Fruit fly (Drosophila melanogaster) whole organism, embryonic: ENCODE results near the gene L2HGDH.

ENCODE experiments used
- Antp ChIP-seq: fragments of 200-800 bp; sonication (Bioruptor generic); optimal IDR thresholded peaks from 3 replicates; lab custom pipeline; 2016; ENCODE audit warnings: missing biosample characterization, missing genetic modification characterization
- Asciz ChIP-seq: fragments of 200-800 bp; sonication (Bioruptor generic); optimal IDR thresholded peaks from 2 replicates; lab custom pipeline; 2017; ENCODE audit warnings: missing biosample characterization, mild to moderate bottlenecking, missing genetic modification characterization, missing genetic modification reagents
- Awh ChIP-seq: fragments of 200-800 bp; sonication (Bioruptor generic); IDR thresholded peaks from 2 replicates; pipeline ENCODE4, ENCODE4 v1.3.6; 2022; ENCODE audit warnings: missing biosample characterization, missing genetic modification characterization
- CG10565 ChIP-seq: fragments of 200-800 bp; sonication (Bioruptor generic); optimal IDR thresholded peaks from 3 replicates; lab custom pipeline; 2016; ENCODE audit warnings: missing biosample characterization, mild to moderate bottlenecking, missing genetic modification characterization
- CG13287 ChIP-seq: fragments of 200-800 bp; sonication (Bioruptor generic); IDR thresholded peaks from 2 replicates; pipeline ENCODE4 v1.3.6; 2022; ENCODE audit warnings: missing biosample characterization, missing genetic modification characterization; ENCODE audit not compliant: partially characterized antibody
- CG13296 ChIP-seq: fragments of 200-800 bp; sonication (Bioruptor generic); optimal IDR thresholded peaks from 3 replicates; lab custom pipeline; 2018; ENCODE audit warnings: missing biosample characterization, mild to moderate bottlenecking, missing genetic modification characterization
- CG14014 ChIP-seq: fragments of 200-800 bp; sonication (Bioruptor generic); IDR thresholded peaks from 2 replicates; pipeline ENCODE4 v1.3.6; 2022; ENCODE audit warnings: missing biosample characterization, missing genetic modification characterization
- CG14860 ChIP-seq: fragments of 200-800 bp; sonication (Bioruptor generic); IDR thresholded peaks from 3 replicates; pipeline ENCODE4 v1.3.6; 2022; ENCODE audit warnings: missing biosample characterization, missing genetic modification characterization; ENCODE audit not compliant: partially characterized antibody
- CG15269 ChIP-seq: fragments of 200-800 bp; sonication (Bioruptor generic); optimal IDR thresholded peaks from 2 replicates; lab custom pipeline; 2018; ENCODE audit warnings: missing biosample characterization, mild to moderate bottlenecking, missing genetic modification characterization, moderate library complexity
- CG17328 ChIP-seq: fragments of 200-800 bp; sonication (Bioruptor generic); IDR thresholded peaks from 2 replicates; pipeline ENCODE4 v1.3.6; 2022; ENCODE audit warnings: missing biosample characterization, missing genetic modification characterization
- CG18599 ChIP-seq: fragments of 200-800 bp; sonication (Bioruptor generic); optimal IDR thresholded peaks from 3 replicates; lab custom pipeline; 2017; ENCODE audit warnings: missing biosample characterization, missing genetic modification characterization, mild to moderate bottlenecking, moderate library complexity, missing genetic modification reagents
- CG2202 ChIP-seq: fragments of 200-800 bp; sonication (Bioruptor generic); optimal IDR thresholded peaks from 2 replicates; lab custom pipeline; 2018; ENCODE audit warnings: missing biosample characterization, mild to moderate bottlenecking, missing genetic modification characterization
- CG3281 ChIP-seq: fragments of 200-800 bp; sonication (Bioruptor generic); optimal IDR thresholded peaks from 3 replicates; lab custom pipeline; 2017; ENCODE audit warnings: missing biosample characterization, mild to moderate bottlenecking, missing genetic modification characterization
- CG34376 ChIP-seq: fragments of 200-800 bp; sonication (Bioruptor generic); optimal IDR thresholded peaks from 2 replicates; lab custom pipeline; 2018; ENCODE audit warnings: missing biosample characterization, mild to moderate bottlenecking, missing genetic modification characterization
- CG4282 ChIP-seq: fragments of 200-800 bp; sonication (Bioruptor generic); optimal IDR thresholded peaks from 2 replicates; lab custom pipeline; 2016; ENCODE audit warnings: missing biosample characterization, missing genetic modification characterization
- CG4617 ChIP-seq: fragments of 200-800 bp; sonication (Bioruptor generic); optimal IDR thresholded peaks from 3 replicates; lab custom pipeline; 2016; ENCODE audit warnings: missing biosample characterization, missing genetic modification characterization, borderline replicate concordance
- CG5180 ChIP-seq: fragments of 200-800 bp; sonication (Bioruptor generic); optimal IDR thresholded peaks from 3 replicates; lab custom pipeline; 2017; ENCODE audit warnings: missing biosample characterization, missing genetic modification characterization, mild to moderate bottlenecking, moderate library complexity, missing genetic modification reagents
- CG7987 ChIP-seq: fragments of 200-800 bp; sonication (Bioruptor generic); optimal IDR thresholded peaks from 2 replicates; lab custom pipeline; 2018; ENCODE audit warnings: missing biosample characterization, mild to moderate bottlenecking, missing genetic modification characterization, moderate library complexity
- CG8359 ChIP-seq: fragments of 200-800 bp; sonication (Bioruptor generic); optimal IDR thresholded peaks from 2 replicates; lab custom pipeline; 2017; ENCODE audit warnings: missing biosample characterization, mild to moderate bottlenecking, missing genetic modification characterization, borderline replicate concordance
- CG8478 ChIP-seq: fragments of >200 bp; optimal IDR thresholded peaks from 2 replicates; lab custom pipeline; 2018
- CG9609 ChIP-seq: fragments of 200-800 bp; sonication (Bioruptor generic); optimal IDR thresholded peaks from 3 replicates; lab custom pipeline; 2016; ENCODE audit warnings: missing biosample characterization, missing genetic modification characterization
- CG9727 ChIP-seq: fragments of 200-800 bp; sonication (Bioruptor generic); optimal IDR thresholded peaks from 3 replicates; lab custom pipeline; 2017; ENCODE audit warnings: missing biosample characterization, mild to moderate bottlenecking, missing genetic modification characterization
- D19B ChIP-seq: fragments of 200-800 bp; sonication (Bioruptor generic); optimal IDR thresholded peaks from 2 replicates; lab custom pipeline; 2017; ENCODE audit warnings: missing biosample characterization, mild to moderate bottlenecking, missing genetic modification characterization
- ERR ChIP-seq: fragments of 200-800 bp; sonication (Bioruptor generic); optimal IDR thresholded peaks from 2 replicates; lab custom pipeline; 2016; ENCODE audit warnings: missing biosample characterization, missing genetic modification characterization
- Ets97D ChIP-seq: fragments of 200-800 bp; sonication (Bioruptor generic); optimal IDR thresholded peaks from 3 replicates; lab custom pipeline; 2016; ENCODE audit warnings: missing biosample characterization, missing genetic modification characterization
- Hand ChIP-seq: fragments of 200-800 bp; sonication (Bioruptor generic); optimal IDR thresholded peaks from 2 replicates; lab custom pipeline; 2017; ENCODE audit warnings: mild to moderate bottlenecking, missing biosample characterization, missing genetic modification reagents, missing genetic modification characterization
- Hmr ChIP-seq: fragments of 200-800 bp; sonication (Bioruptor generic); optimal IDR thresholded peaks from 3 replicates; lab custom pipeline; 2017; ENCODE audit warnings: mild to moderate bottlenecking, missing biosample characterization, missing genetic modification reagents, missing genetic modification characterization
- NC2β ChIP-seq: fragments of 200-800 bp; sonication (Bioruptor generic); optimal IDR thresholded peaks from 2 replicates; lab custom pipeline; 2016; ENCODE audit warnings: missing biosample characterization, missing genetic modification characterization
- Nf-YB ChIP-seq: fragments of 200-800 bp; sonication (Bioruptor generic); optimal IDR thresholded peaks from 3 replicates; lab custom pipeline; 2019; ENCODE audit warnings: missing biosample characterization, mild to moderate bottlenecking, missing genetic modification characterization, moderate library complexity
- Side ChIP-seq: fragments of 200-800 bp; sonication (Bioruptor generic); optimal IDR thresholded peaks from 2 replicates; lab custom pipeline; 2016; ENCODE audit warnings: missing biosample characterization, missing genetic modification characterization
- Sox102F ChIP-seq: fragments of 200-800 bp; sonication (Bioruptor generic); optimal IDR thresholded peaks from 2 replicates; lab custom pipeline; 2018; ENCODE audit warnings: missing biosample characterization, mild to moderate bottlenecking, missing genetic modification characterization, moderate library complexity
- ab ChIP-seq: fragments of 200-800 bp; sonication (Bioruptor generic); optimal IDR thresholded peaks from 2 replicates; lab custom pipeline; 2016; ENCODE audit warnings: missing biosample characterization, missing genetic modification characterization
- ase ChIP-seq: fragments of 200-800 bp; sonication (Bioruptor generic); IDR thresholded peaks from 3 replicates; pipeline ENCODE4 v1.3.6; 2022; ENCODE audit warnings: missing biosample characterization, missing genetic modification characterization
- bbx ChIP-seq: fragments of 200-800 bp; sonication (Bioruptor generic); IDR thresholded peaks from 2 replicates; pipeline ENCODE4 v1.3.6; 2022; ENCODE audit warnings: missing biosample characterization, missing genetic modification characterization; ENCODE audit not compliant: partially characterized antibody
- crc ChIP-seq: fragments of 200-800 bp; sonication (Bioruptor generic); optimal IDR thresholded peaks from 2 replicates; lab custom pipeline; 2016; ENCODE audit warnings: missing biosample characterization, missing genetic modification characterization
- dpn ChIP-seq, 2 experiments: fragments of 200-800 bp; sonication (Bioruptor generic); optimal IDR thresholded peaks; 3 replicates each; lab custom pipeline; 2016; ENCODE audit warnings: missing biosample characterization in 2 of 2, missing genetic modification characterization in 2 of 2
- fd102C ChIP-seq: fragments of 200-800 bp; sonication (Bioruptor generic); optimal IDR thresholded peaks from 2 replicates; lab custom pipeline; 2018; ENCODE audit warnings: missing biosample characterization, mild to moderate bottlenecking, missing genetic modification characterization, moderate library complexity
- gcm ChIP-seq: fragments of 200-800 bp; sonication (Bioruptor generic); optimal IDR thresholded peaks from 2 replicates; lab custom pipeline; 2019; ENCODE audit warnings: missing biosample characterization, mild to moderate bottlenecking, missing genetic modification characterization, moderate library complexity
- gcm2 ChIP-seq: fragments of 200-800 bp; sonication (Bioruptor generic); optimal IDR thresholded peaks from 2 replicates; lab custom pipeline; 2016; ENCODE audit warnings: missing biosample characterization, missing genetic modification characterization
- inv ChIP-seq: fragments of 200-800 bp; sonication (Bioruptor generic); IDR thresholded peaks from 2 replicates; pipeline ENCODE4 v1.3.6; 2022; ENCODE audit warnings: missing biosample characterization, missing genetic modification characterization; ENCODE audit not compliant: partially characterized antibody
- lilli ChIP-seq: fragments of 200-800 bp; sonication (Bioruptor generic); optimal IDR thresholded peaks from 3 replicates; lab custom pipeline; 2016; ENCODE audit warnings: missing biosample characterization, missing genetic modification characterization
- mirr ChIP-seq: fragments of 200-800 bp; sonication (Bioruptor generic); optimal IDR thresholded peaks from 3 replicates; lab custom pipeline; 2018; ENCODE audit warnings: missing biosample characterization, mild to moderate bottlenecking, missing genetic modification characterization
- mld ChIP-seq: fragments of 200-800 bp; sonication (Bioruptor generic); IDR thresholded peaks from 3 replicates; pipeline ENCODE4 v1.3.6; 2022; ENCODE audit warnings: missing biosample characterization, missing genetic modification characterization; ENCODE audit not compliant: partially characterized antibody
- pho ChIP-seq: fragments of 200-800 bp; sonication (Bioruptor generic); optimal IDR thresholded peaks from 2 replicates; lab custom pipeline; 2016; ENCODE audit warnings: missing biosample characterization, missing genetic modification characterization
- ranshi ChIP-seq: fragments of 200-800 bp; sonication (Bioruptor generic); IDR thresholded peaks from 2 replicates; pipeline ENCODE4 v1.3.6; 2022; ENCODE audit warnings: missing biosample characterization, missing genetic modification characterization
- tll ChIP-seq, 2 experiments: fragments of 200-800 bp in 1 of 2; fragments of >200 bp in 1 of 2; sonication (Bioruptor generic) in 1 of 2; optimal IDR thresholded peaks; 2 replicates each; lab custom pipeline; 2017 to 2019; ENCODE audit warnings: missing biosample characterization in 2 of 2, missing genetic modification characterization in 2 of 2, mild to moderate bottlenecking in 1 of 2, moderate library complexity in 1 of 2
- trem ChIP-seq: fragments of 200-800 bp; optimal IDR thresholded peaks from 3 replicates; lab custom pipeline; 2019; ENCODE audit warnings: missing biosample characterization, mild to moderate bottlenecking, missing genetic modification characterization, moderate library complexity
- vnd ChIP-seq: fragments of 200-800 bp; sonication (Bioruptor generic); IDR thresholded peaks from 3 replicates; pipeline ENCODE4 v1.3.6; 2022; ENCODE audit warnings: missing biosample characterization, missing genetic modification characterization; ENCODE audit not compliant: partially characterized antibody

Gene L2HGDH

DNA sequence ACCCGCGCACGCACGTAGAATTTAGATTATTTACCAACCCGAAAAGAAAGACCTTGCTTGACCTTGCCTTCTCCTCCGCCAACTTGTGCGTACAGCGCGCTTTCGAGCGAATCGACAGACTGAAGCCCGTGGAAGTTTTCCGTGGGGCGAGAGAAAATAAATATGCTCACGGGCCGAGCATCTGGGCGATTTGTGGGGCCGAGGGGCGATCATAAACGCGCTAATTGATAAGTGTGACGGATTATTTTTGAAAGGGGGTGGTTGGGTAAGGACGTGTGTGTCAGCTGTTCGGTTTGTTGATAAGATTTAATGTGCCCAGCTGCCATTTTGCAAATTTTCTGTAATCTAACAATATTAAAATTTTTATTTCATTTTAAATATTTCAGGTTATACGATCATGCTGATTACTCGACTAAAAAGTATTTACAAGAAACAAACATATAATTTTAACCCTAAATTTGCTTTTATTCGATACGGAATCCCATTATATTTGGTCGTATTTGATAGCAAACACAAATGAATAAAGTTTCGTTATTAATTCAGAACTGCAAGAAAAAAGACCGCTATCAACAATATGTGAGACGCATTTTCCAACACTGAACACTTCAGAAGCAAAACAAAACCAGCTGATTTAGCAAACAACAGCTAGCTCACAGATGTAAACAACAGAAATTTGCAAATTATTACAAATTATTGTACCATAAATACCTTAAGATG is at the start of gene L2HGDH, which contains the start of gene CG10431 (continued):
- TF ChIP-seq Hmr (GFP tag; lab: Kevin White, UChicago) (peak; percentile 75), Side (GFP tag; lab: Kevin White, UChicago) (peak; percentile 7), CG13287 (GFP tag; lab: Robert Waterston, UW) (peak; percentile 34; the same call in 1 of the 2 replicates), CG17328 (GFP tag; lab: Robert Waterston, UW) (no peak), CG10565 (GFP tag; lab: Kevin White, UChicago) (no peak), CG14014 (GFP tag; lab: Robert Waterston, UW) (no peak; the same call in 1 of the 2 replicates), Ets97D (GFP tag; lab: Kevin White, UChicago) (peak; percentile 41), pho (GFP tag; lab: Kevin White, UChicago) (peak; percentile 10), CG18599 (peak; percentile 76), CG3281 (GFP tag; lab: Kevin White, UChicago) (peak; percentile 57), Asciz (GFP tag; lab: Kevin White, UChicago) (peak; percentile 20), ranshi (GFP tag; lab: Robert Waterston, UW) (no peak; the same call in 1 of the 2 replicates), bbx (GFP tag; lab: Robert Waterston, UW) (peak; percentile 36; the same call in 1 of the 2 replicates), CG2202 (peak; percentile 4), ERR (peak; percentile 99), CG15269 (tag; lab: Kevin White, UChicago) (peak; percentile 62), inv (GFP tag; lab: Robert Waterston, UW) (no peak), CG13296 (GFP tag; lab: Kevin White, UChicago) (peak; percentile 73), ab (GFP tag; lab: Kevin White, UChicago) (no peak), CG9609 (GFP tag; lab: Kevin White, UChicago) (no peak), CG9727 (GFP tag; lab: Kevin White, UChicago) (peak; percentile 54), trem (tag; lab: Kevin White, UChicago) (peak; percentile 80), CG34376 (GFP tag; lab: Kevin White, UChicago) (peak; percentile 91), CG7987 (GFP tag; lab: Kevin White, UChicago) (peak; percentile 74), NC2β (GFP tag; lab: Kevin White, UChicago) (no peak), lilli (GFP tag; lab: Kevin White, UChicago) (peak; percentile 67), Antp (peak; percentile 42), Awh (no peak), CG4617 (GFP tag; lab: Kevin White, UChicago) (no peak), gcm (GFP tag; lab: Kevin White, UChicago) (peak; percentile 36), tll (GFP tag; optimal IDR thresholded peaks at IDR 0.05; lab: Kevin White, UChicago) (peak in 1 of 2 experiments; percentile 13), CG8478 (lab: Kevin White, UChicago) (no peak), dpn (GFP tag; optimal IDR thresholded peaks at IDR 0.05; lab: Kevin White, UChicago) (peak; percentile 42 to 68), mirr (peak; percentile 67), Sox102F (GFP tag; lab: Kevin White, UChicago) (peak; percentile 55), CG14860 (no peak), CG8359 (GFP tag; lab: Kevin White, UChicago) (peak; percentile 20), CG5180 (peak; percentile 31), ase (GFP tag; lab: Robert Waterston, UW) (no peak), mld (GFP tag; lab: Robert Waterston, UW) (no peak), Hand (peak; percentile 48), CG4282 (GFP tag; lab: Kevin White, UChicago) (no peak), crc (GFP tag; lab: Kevin White, UChicago) (no peak), Nf-YB (GFP tag; lab: Kevin White, UChicago) (peak; percentile 37), gcm2 (GFP tag; lab: Kevin White, UChicago) (no peak), D19B (GFP tag; lab: Kevin White, UChicago) (peak; percentile 15), vnd (GFP tag; lab: Robert Waterston, UW) (no peak), fd102C (no peak)
